Worm (Caenorhabditis elegans) whole organism, L4 larva: ENCODE measurements around the gene madf-11.
A peak's percentile ranks its signal among the peaks of the same experiment; 100 is the strongest.

Experiments used
- D1046.2 ChIP-seq: fragments of 200-800 bp; sonication (Bioruptor generic); IDR thresholded peaks from 2 replicates; pipeline ENCODE4 v1.3.6; 2022; ENCODE audit warnings: missing genetic modification characterization, missing compliant biosample characterization
- F10B5.3 ChIP-seq: sonication (generic microtip); optimal IDR thresholded peaks from 2 replicates; lab custom pipeline; 2016; ENCODE audit warnings: mild to moderate bottlenecking, missing genetic modification characterization, missing compliant biosample characterization
- F26F4.8 ChIP-seq: fragments of 200-800 bp; sonication (Bioruptor generic); conservative IDR thresholded peaks from 2 replicates; pipeline ENCODE4 v1.3.6; 2022; ENCODE audit warnings: missing genetic modification characterization, missing compliant biosample characterization
- F44E2.7 ChIP-seq: fragments of 200-800 bp; sonication (Bioruptor generic); IDR thresholded peaks from 2 replicates; pipeline ENCODE4 v2.1.2; 2022; ENCODE audit warnings: missing genetic modification characterization, missing compliant biosample characterization
- F49E8.2 ChIP-seq: sonication (generic microtip); optimal IDR thresholded peaks from 2 replicates; lab custom pipeline; 2016; ENCODE audit warnings: missing compliant biosample characterization, mild to moderate bottlenecking, missing genetic modification characterization, borderline replicate concordance
- T20F7.1 ChIP-seq: fragments of 200-800 bp; sonication (Bioruptor generic); optimal IDR thresholded peaks from 2 replicates; lab custom pipeline; 2018; ENCODE audit warnings: mild to moderate bottlenecking, missing genetic modification characterization, missing compliant biosample characterization
- T26A8.4 ChIP-seq: fragments of 200-800 bp; sonication (Bioruptor generic); IDR thresholded peaks from 2 replicates; pipeline ENCODE4 v1.3.6; 2022; ENCODE audit warnings: missing genetic modification characterization, missing compliant biosample characterization
- Y105C5A.15 ChIP-seq: fragments of 200-800 bp; sonication (Bioruptor generic); IDR thresholded peaks from 2 replicates; pipeline ENCODE4 v1.3.6; 2022; ENCODE audit warnings: missing genetic modification characterization, missing compliant biosample characterization
- ZK337.2 ChIP-seq: fragments of 200-800 bp; sonication (Bioruptor generic); IDR thresholded peaks from 2 replicates; pipeline ENCODE4 v1.3.6; 2022; ENCODE audit warnings: missing genetic modification reagents, missing genetic modification characterization, missing compliant biosample characterization
- ZK546.5 ChIP-seq, 2 experiments: sonication (generic microtip); optimal IDR thresholded peaks; 2 replicates each; lab custom pipeline; 2017; ENCODE audit warnings: missing biosample characterization in 2 of 2, missing genetic modification characterization in 2 of 2
- ceh-20 ChIP-seq: fragments of 200-800 bp; sonication (Bioruptor generic); IDR thresholded peaks from 2 replicates; pipeline ENCODE4 v1.3.6; 2022; ENCODE audit warnings: missing genetic modification reagents, missing genetic modification characterization, missing compliant biosample characterization
- ceh-32 ChIP-seq: sonication (generic microtip); optimal IDR thresholded peaks from 2 replicates; lab custom pipeline; 2016; ENCODE audit warnings: mild to moderate bottlenecking, missing genetic modification characterization, missing compliant biosample characterization; ENCODE audit not compliant: poor library complexity
- ces-1 ChIP-seq: fragments of 150-350 bp; sonication (generic microtip); optimal IDR thresholded peaks from 4 replicates; lab custom pipeline; 2014; ENCODE audit warnings: missing biosample characterization, missing genetic modification reagents, missing genetic modification characterization
- cey-2 ChIP-seq: sonication (generic microtip); optimal IDR thresholded peaks from 3 replicates; lab custom pipeline; 2017; ENCODE audit warnings: missing genetic modification characterization, mild to moderate bottlenecking, missing compliant biosample characterization, antibody characterized with exemption, borderline replicate concordance; ENCODE audit not compliant: insufficient read depth
- ctbp-1 ChIP-seq: fragments of 200-800 bp; sonication (Bioruptor generic); IDR thresholded peaks from 2 replicates; pipeline ENCODE4 v1.3.6; 2022; ENCODE audit warnings: missing genetic modification reagents, missing genetic modification characterization, missing compliant biosample characterization
- daf-19 ChIP-seq: fragments of 200-800 bp; sonication (Bioruptor generic); conservative IDR thresholded peaks from 2 replicates; pipeline ENCODE4 v1.3.6; 2022; ENCODE audit warnings: missing genetic modification characterization, missing compliant biosample characterization
- daf-8 ChIP-seq: fragments of 200-800 bp; sonication (Bioruptor generic); IDR thresholded peaks from 2 replicates; pipeline ENCODE4 v1.3.6; 2022; ENCODE audit warnings: missing genetic modification characterization, missing compliant biosample characterization
- dmd-6 ChIP-seq: fragments of 200-800 bp; sonication (Bioruptor generic); IDR thresholded peaks from 2 replicates; pipeline ENCODE4 v1.3.6; 2022; ENCODE audit warnings: missing genetic modification reagents, missing genetic modification characterization, missing compliant biosample characterization
- dmd-8 ChIP-seq: fragments of 200-800 bp; sonication (Bioruptor generic); IDR thresholded peaks from 2 replicates; pipeline ENCODE4 v1.3.6; 2022; ENCODE audit warnings: missing genetic modification characterization, missing compliant biosample characterization
- duxl-1 ChIP-seq: sonication (generic microtip); optimal IDR thresholded peaks from 2 replicates; lab custom pipeline; 2016; ENCODE audit warnings: mild to moderate bottlenecking, missing genetic modification characterization, moderate library complexity, missing compliant biosample characterization; ENCODE audit not compliant: poor library complexity
- dve-1 ChIP-seq: sonication (generic microtip); optimal IDR thresholded peaks from 2 replicates; lab custom pipeline; 2017; ENCODE audit warnings: antibody characterized with exemption, mild to moderate bottlenecking, missing genetic modification characterization, missing compliant biosample characterization; ENCODE audit not compliant: insufficient read depth
- egl-43 ChIP-seq: fragments of 200-800 bp; sonication (Bioruptor generic); IDR thresholded peaks from 2 replicates; pipeline ENCODE4 v1.3.6; 2022; ENCODE audit warnings: missing genetic modification reagents, missing genetic modification characterization, missing compliant biosample characterization
- gei-8 ChIP-seq: fragments of 200-800 bp; sonication (Bioruptor generic); optimal IDR thresholded peaks from 2 replicates; lab custom pipeline; 2018; ENCODE audit warnings: mild to moderate bottlenecking, missing genetic modification characterization, missing compliant biosample characterization
- hif-1 ChIP-seq, 2 experiments: sonication (generic microtip); optimal IDR thresholded peaks; 2 replicates each; lab custom pipeline; 2016 to 2017; ENCODE audit warnings: missing compliant biosample characterization in 2 of 2, missing genetic modification characterization in 2 of 2, missing genetic modification reagents in 2 of 2, missing genotype in 2 of 2, mild to moderate bottlenecking in 1 of 2
- hlh-30 ChIP-seq: sonication (generic microtip); optimal IDR thresholded peaks from 2 replicates; lab custom pipeline; 2017; ENCODE audit warnings: antibody characterized with exemption, mild to moderate bottlenecking, missing genetic modification characterization, missing compliant biosample characterization; ENCODE audit not compliant: insufficient read depth
- lin-13 ChIP-seq: fragments of 150-350 bp; optimal IDR thresholded peaks from 2 replicates; lab custom pipeline; 2014; ENCODE audit warnings: missing biosample characterization, missing genetic modification reagents, missing genetic modification characterization
- lin-15B ChIP-seq: fragments of 150-350 bp; sonication (generic microtip); optimal IDR thresholded peaks from 3 replicates; lab custom pipeline; 2014; ENCODE audit warnings: missing biosample characterization, missing genetic modification characterization
- lin-38 ChIP-seq: fragments of 200-800 bp; sonication (Bioruptor generic); IDR thresholded peaks from 2 replicates; pipeline ENCODE4 v1.3.6; 2022; ENCODE audit warnings: missing genetic modification reagents, missing genetic modification characterization, missing compliant biosample characterization
- lir-3 ChIP-seq: sonication (generic microtip); optimal IDR thresholded peaks from 2 replicates; lab custom pipeline; 2016; ENCODE audit warnings: mild to moderate bottlenecking, missing genetic modification characterization, missing compliant biosample characterization
- lsy-2 ChIP-seq, 2 experiments: fragments of 150-350 bp in 1 of 2; sonication (generic microtip) in 1 of 2; optimal IDR thresholded peaks; 2 replicates each; lab custom pipeline; 2014 to 2017; ENCODE audit warnings: missing biosample characterization in 2 of 2, missing genetic modification characterization in 2 of 2
- madf-9 ChIP-seq: fragments of 200-800 bp; sonication (Bioruptor generic); conservative IDR thresholded peaks from 2 replicates; pipeline ENCODE4 v1.3.6; 2022; ENCODE audit warnings: missing genetic modification reagents, missing genetic modification characterization, missing compliant biosample characterization
- mdl-1 ChIP-seq, 2 experiments: fragments of 150-350 bp in 1 of 2; sonication (generic microtip) in 1 of 2; optimal IDR thresholded peaks; 2 replicates each; lab custom pipeline; 2014 to 2017; ENCODE audit warnings: missing biosample characterization in 2 of 2, missing genetic modification characterization in 2 of 2
- mes-2 ChIP-seq: sonication (generic microtip); optimal IDR thresholded peaks from 2 replicates; lab custom pipeline; 2016; ENCODE audit warnings: missing genotype, mild to moderate bottlenecking, missing genetic modification characterization, missing compliant biosample characterization; ENCODE audit not compliant: poor library complexity, severe bottlenecking
- nhr-10 ChIP-seq: fragments of 150-350 bp; optimal IDR thresholded peaks from 2 replicates; lab custom pipeline; 2014; ENCODE audit warnings: missing biosample characterization, missing genetic modification characterization
- nhr-102 ChIP-seq: sonication (generic microtip); optimal IDR thresholded peaks from 2 replicates; lab custom pipeline; 2016; ENCODE audit warnings: mild to moderate bottlenecking, missing genetic modification characterization, moderate library complexity, missing compliant biosample characterization
- nhr-42 ChIP-seq: fragments of 200-800 bp; sonication (Bioruptor generic); IDR thresholded peaks from 2 replicates; pipeline ENCODE4 v1.3.6; 2022; ENCODE audit warnings: missing genetic modification characterization, missing compliant biosample characterization
- nhr-48 ChIP-seq: sonication (generic microtip); optimal IDR thresholded peaks from 2 replicates; lab custom pipeline; 2016; ENCODE audit warnings: mild to moderate bottlenecking, missing genetic modification characterization, missing compliant biosample characterization
- nhr-6 ChIP-seq: fragments of 150-350 bp; optimal IDR thresholded peaks from 2 replicates; lab custom pipeline; 2014; ENCODE audit warnings: missing biosample characterization, missing genetic modification characterization
- nhr-76 ChIP-seq: fragments of 150-350 bp; optimal IDR thresholded peaks from 2 replicates; lab custom pipeline; 2014; ENCODE audit warnings: missing biosample characterization, missing genetic modification characterization
- pha-4 ChIP-seq, 2 experiments: fragments of 150-350 bp in 1 of 2; fragments of 200-800 bp in 1 of 2; sonication (Bioruptor generic) in 1 of 2; IDR thresholded peaks in 1 of 2; optimal IDR thresholded peaks in 1 of 2; 2 replicates each; pipeline versions ENCODE4 v1.3.6 to Lab custom; 2014 to 2022; ENCODE audit warnings: missing genetic modification characterization in 2 of 2, missing genetic modification reagents in 2 of 2, missing biosample characterization in 1 of 2, missing compliant biosample characterization in 1 of 2
- saeg-2 ChIP-seq: fragments of 200-800 bp; sonication (Bioruptor generic); IDR thresholded peaks from 2 replicates; pipeline ENCODE4 v1.3.6; 2022; ENCODE audit warnings: missing genetic modification reagents, missing genetic modification characterization, missing compliant biosample characterization
- spr-1 ChIP-seq: sonication (generic microtip); optimal IDR thresholded peaks from 2 replicates; lab custom pipeline; 2016; ENCODE audit warnings: mild to moderate bottlenecking, missing genetic modification characterization, missing compliant biosample characterization
- spr-3 ChIP-seq: fragments of 200-800 bp; sonication (Bioruptor generic); optimal IDR thresholded peaks from 2 replicates; lab custom pipeline; 2018; ENCODE audit warnings: mild to moderate bottlenecking, missing genetic modification characterization, missing compliant biosample characterization
- unc-130 ChIP-seq: sonication (generic microtip); optimal IDR thresholded peaks from 2 replicates; lab custom pipeline; 2016; ENCODE audit warnings: missing genetic modification reagents, missing genetic modification characterization, missing compliant biosample characterization
- vab-7 ChIP-seq: fragments of 200-800 bp; sonication (Bioruptor generic); IDR thresholded peaks from 2 replicates; pipeline ENCODE4 v1.3.6; 2022; ENCODE audit warnings: missing genetic modification reagents, missing genetic modification characterization, missing compliant biosample characterization
- zfp-2 ChIP-seq: sonication (generic microtip); optimal IDR thresholded peaks from 2 replicates; lab custom pipeline; 2016; ENCODE audit warnings: mild to moderate bottlenecking, missing genetic modification characterization, missing compliant biosample characterization
- zfp-3 ChIP-seq: fragments of 200-800 bp; sonication (Bioruptor generic); conservative IDR thresholded peaks from 2 replicates; pipeline ENCODE4 v1.3.6; 2022; ENCODE audit warnings: missing genetic modification reagents, missing genetic modification characterization, missing compliant biosample characterization

Gene madf-11

ce11 chrIII:5554884-5555500, 48.3 kb downstream of the madf-11 start, which contains the start of the genes nmad-1 and hach-1:
nmad-1 (minus strand) TSS chrIII:5554934.
hach-1 (plus strand) TSS chrIII:5555450.
- TF ChIP-seq ceh-32 (no peak), gei-8 (no peak), nhr-48 (tag; lab: Kevin White, UChicago) (peak; percentile 69), F10B5.3 (tag; lab: Kevin White, UChicago) (peak; percentile 14), nhr-76 (tag; lab: Kevin White, UChicago) (no peak), lir-3 (tag; lab: Kevin White, UChicago) (no peak), hif-1 (tag; optimal IDR thresholded peaks at IDR 0.05; lab: Kevin White, UChicago) (peak in 1 of 2 experiments; percentile 67), lsy-2 (tag; optimal IDR thresholded peaks at IDR 0.05; lab: Kevin White, UChicago) (peak in 1 of 2 experiments; percentile 81), hlh-30 (tag; lab: Kevin White, UChicago) (peak; percentile 51), T20F7.1 (GFP tag; lab: Kevin White, UChicago) (peak; percentile 64), nhr-42 (GFP tag; lab: Robert Waterston, UW) (0 out of 2 replicates have a peak, but pooled peaks have one; percentile 46), lin-38 (GFP tag; lab: Robert Waterston, UW) (peak; percentile 79), nhr-102 (tag; lab: Kevin White, UChicago) (peak; percentile 68), vab-7 (GFP tag; lab: Robert Waterston, UW) (peak; percentile 73), ctbp-1 (peak; percentile 58), dmd-8 (GFP tag; lab: Robert Waterston, UW) (no peak), lin-15B (tag; lab: Kevin White, UChicago) (no peak), mdl-1 (tag; optimal IDR thresholded peaks at IDR 0.05; lab: Kevin White, UChicago) (no peak), F49E8.2 (tag; lab: Kevin White, UChicago) (no peak), ZK337.2 (GFP tag; lab: Robert Waterston, UW) (no peak), Y105C5A.15 (GFP tag; lab: Robert Waterston, UW) (no peak), unc-130 (GFP tag; lab: Kevin White, UChicago) (peak; percentile 53), T26A8.4 (peak; percentile 65; the same call in 1 of the 2 replicates), ces-1 (GFP tag; lab: Kevin White, UChicago) (peak; percentile 82), nhr-6 (tag; lab: Kevin White, UChicago) (peak; percentile 48), madf-9 (GFP tag; lab: Robert Waterston, UW) (0 out of 2 replicates have a peak, but pooled peaks have one; percentile 34), nhr-10 (tag; lab: Kevin White, UChicago) (peak; percentile 42), lin-13 (peak; percentile 43), daf-8 (no peak), duxl-1 (peak; percentile 89), dmd-6 (GFP tag; lab: Robert Waterston, UW) (no peak), daf-19 (GFP tag; lab: Robert Waterston, UW) (0 out of 2 replicates have a peak, but pooled peaks have one; percentile 48), pha-4 (GFP tag; IDR thresholded peaks at IDR 0.05; lab: Robert Waterston, UW) (peak; percentile 87), pha-4 (tag; optimal IDR thresholded peaks at IDR 0.05; lab: Kevin White, UChicago) (no peak), ZK546.5 (tag; optimal IDR thresholded peaks at IDR 0.05; lab: Kevin White, UChicago) (no peak), zfp-3 (GFP tag; lab: Robert Waterston, UW) (no peak), saeg-2 (no peak), ceh-20 (GFP tag; lab: Robert Waterston, UW) (peak; percentile 59; the same call in 1 of the 2 replicates), dve-1 (tag; lab: Kevin White, UChicago) (peak; percentile 79), mes-2 (tag; lab: Kevin White, UChicago) (peak; percentile 95), D1046.2 (no peak), F44E2.7 (no peak), zfp-2 (peak; percentile 13), spr-1 (tag; lab: Kevin White, UChicago) (peak; percentile 34), egl-43 (GFP tag; lab: Robert Waterston, UW) (0 out of 2 replicates have a peak, but pooled peaks have one; percentile 57), F26F4.8 (GFP tag; lab: Robert Waterston, UW) (no peak), spr-3 (GFP tag; lab: Kevin White, UChicago) (no peak), cey-2 (no peak)
